Fruit fly (Drosophila melanogaster) whole organism, embryonic: ENCODE results near the gene Pfas.

Experiments used
- Adf1 ChIP-seq: fragments of 200-800 bp; sonication (Bioruptor generic); IDR thresholded peaks from 2 replicates; pipeline ENCODE4 v1.3.6; 2022; ENCODE audit warnings: missing biosample characterization, missing genetic modification characterization
- CG11456 ChIP-seq: fragments of 200-800 bp; sonication (Bioruptor generic); IDR thresholded peaks from 3 replicates; pipeline ENCODE4 v1.3.6; 2022; ENCODE audit warnings: missing biosample characterization, missing genetic modification characterization
- CG14441 ChIP-seq: fragments of 200-800 bp; sonication (Bioruptor generic); IDR thresholded peaks from 2 replicates; pipeline ENCODE4 v1.3.6; 2022; ENCODE audit warnings: missing biosample characterization, missing genetic modification characterization
- CG15696 ChIP-seq: fragments of 200-800 bp; sonication (Bioruptor generic); optimal IDR thresholded peaks from 2 replicates; lab custom pipeline; 2019; ENCODE audit warnings: missing biosample characterization, mild to moderate bottlenecking, missing genetic modification characterization, moderate library complexity
- CG1832 ChIP-seq: fragments of 200-800 bp; sonication (Bioruptor generic); optimal IDR thresholded peaks from 2 replicates; lab custom pipeline; 2017; ENCODE audit warnings: missing biosample characterization, mild to moderate bottlenecking, missing genetic modification characterization, inconsistent platforms
- CG2199 ChIP-seq: fragments of 200-800 bp; sonication (Bioruptor generic); IDR thresholded peaks from 3 replicates; pipeline ENCODE4 v1.3.6; 2022; ENCODE audit warnings: missing biosample characterization, missing genetic modification characterization
- CG2875 ChIP-seq: fragments of 200-800 bp; sonication (Bioruptor generic); optimal IDR thresholded peaks from 2 replicates; lab custom pipeline; 2017; ENCODE audit warnings: missing biosample characterization, mild to moderate bottlenecking, missing genetic modification characterization, missing genetic modification reagents
- CG31388 ChIP-seq: fragments of 200-800 bp; sonication (Bioruptor generic); optimal IDR thresholded peaks from 2 replicates; lab custom pipeline; 2016; ENCODE audit warnings: missing biosample characterization, missing genetic modification characterization
- CG32767 ChIP-seq: fragments of 200-800 bp; sonication (Bioruptor generic); IDR thresholded peaks from 2 replicates; pipeline ENCODE4 v1.3.6; 2022; ENCODE audit warnings: missing biosample characterization, missing genetic modification characterization
- CG32772 ChIP-seq: fragments of 200-800 bp; sonication (Bioruptor generic); IDR thresholded peaks from 2 replicates; pipeline ENCODE4 v1.3.6; 2022; ENCODE audit warnings: missing biosample characterization, missing genetic modification characterization
- CG3847 ChIP-seq: fragments of 200-800 bp; sonication (Bioruptor generic); IDR thresholded peaks from 2 replicates; pipeline ENCODE4 v1.3.6; 2022; ENCODE audit warnings: missing biosample characterization, missing genetic modification characterization
- CG4424 ChIP-seq: fragments of 200-800 bp; sonication (Bioruptor generic); optimal IDR thresholded peaks from 3 replicates; lab custom pipeline; 2016; ENCODE audit warnings: missing biosample characterization, missing genetic modification characterization
- CG6254 ChIP-seq: fragments of 200-800 bp; sonication (Bioruptor generic); optimal IDR thresholded peaks from 3 replicates; lab custom pipeline; 2017; ENCODE audit warnings: mild to moderate bottlenecking, missing biosample characterization, missing genetic modification reagents, missing genetic modification characterization
- CG6813 ChIP-seq: fragments of 200-800 bp; sonication (Bioruptor generic); optimal IDR thresholded peaks from 2 replicates; lab custom pipeline; 2017; ENCODE audit warnings: missing biosample characterization, missing genetic modification characterization, mild to moderate bottlenecking, moderate library complexity, missing genetic modification reagents
- CG8478 ChIP-seq: fragments of >200 bp; optimal IDR thresholded peaks from 2 replicates; lab custom pipeline; 2018
- Deaf1 ChIP-seq: fragments of 200-800 bp; optimal IDR thresholded peaks from 3 replicates; lab custom pipeline; 2019; ENCODE audit warnings: missing biosample characterization, mild to moderate bottlenecking, missing genetic modification characterization, moderate library complexity
- Dip3 ChIP-seq: fragments of 200-800 bp; sonication (Bioruptor generic); optimal IDR thresholded peaks from 3 replicates; lab custom pipeline; 2016; ENCODE audit warnings: missing biosample characterization, missing genetic modification characterization
- Doc3 ChIP-seq: fragments of 200-800 bp; sonication (Bioruptor generic); IDR thresholded peaks from 3 replicates; pipeline ENCODE4 v1.3.6; 2022; ENCODE audit warnings: missing biosample characterization, missing genetic modification characterization; ENCODE audit not compliant: partially characterized antibody
- Ets65A ChIP-seq: fragments of 200-800 bp; sonication (Bioruptor generic); peaks from one replicate; lab custom pipeline; 2016; ENCODE audit warnings: missing biosample characterization, missing genetic modification characterization
- Ets97D ChIP-seq: fragments of 200-800 bp; sonication (Bioruptor generic); optimal IDR thresholded peaks from 3 replicates; lab custom pipeline; 2016; ENCODE audit warnings: missing biosample characterization, missing genetic modification characterization
- Fer1 ChIP-seq: fragments of 200-800 bp; sonication (Bioruptor generic); optimal IDR thresholded peaks from 2 replicates; lab custom pipeline; 2017; ENCODE audit warnings: missing biosample characterization, mild to moderate bottlenecking, missing genetic modification characterization
- MBD-R2 ChIP-seq: fragments of 200-800 bp; sonication (Bioruptor generic); IDR thresholded peaks from 2 replicates; pipeline ENCODE4 v1.3.6; 2022; ENCODE audit warnings: missing biosample characterization, missing genetic modification characterization
- Med ChIP-seq: fragments of 200-800 bp; sonication (Bioruptor generic); peaks from one replicate; lab custom pipeline; 2016; ENCODE audit warnings: missing biosample characterization, missing genetic modification characterization, mild to moderate bottlenecking, inconsistent platforms, moderate library complexity
- Mrtf ChIP-seq: fragments of 200-800 bp; sonication (Bioruptor generic); IDR thresholded peaks from 3 replicates; pipeline ENCODE4 v1.3.6; 2022; ENCODE audit warnings: missing biosample characterization, missing genetic modification characterization
- Myb ChIP-seq: fragments of 200-800 bp; sonication (Bioruptor generic); optimal IDR thresholded peaks from 2 replicates; lab custom pipeline; 2016; ENCODE audit warnings: missing biosample characterization, missing genetic modification characterization
- Neu2 ChIP-seq: fragments of 200-800 bp; sonication (Bioruptor generic); optimal IDR thresholded peaks from 3 replicates; lab custom pipeline; 2016; ENCODE audit warnings: missing biosample characterization, missing genetic modification characterization, borderline replicate concordance
- Nf-YB ChIP-seq: fragments of 200-800 bp; sonication (Bioruptor generic); optimal IDR thresholded peaks from 3 replicates; lab custom pipeline; 2019; ENCODE audit warnings: missing biosample characterization, mild to moderate bottlenecking, missing genetic modification characterization, moderate library complexity
- Oaz ChIP-seq: fragments of 200-800 bp; sonication (Bioruptor generic); IDR thresholded peaks from 2 replicates; pipeline ENCODE4 v1.3.6; 2022; ENCODE audit warnings: missing biosample characterization, missing genetic modification characterization
- PHDP ChIP-seq: fragments of 200-800 bp; sonication (Bioruptor generic); optimal IDR thresholded peaks from 3 replicates; lab custom pipeline; 2018; ENCODE audit warnings: missing biosample characterization, mild to moderate bottlenecking, missing genetic modification characterization, moderate library complexity
- Poxn ChIP-seq: fragments of 200-800 bp; sonication (Bioruptor generic); IDR thresholded peaks from 2 replicates; pipeline ENCODE4 v1.3.6; 2022; ENCODE audit warnings: missing biosample characterization, missing genetic modification characterization
- amos ChIP-seq: fragments of 200-800 bp; sonication (Bioruptor generic); IDR thresholded peaks from 2 replicates; pipeline ENCODE4 v1.3.6; 2022; ENCODE audit warnings: missing biosample characterization, missing genetic modification characterization; ENCODE audit not compliant: partially characterized antibody
- br ChIP-seq: fragments of >200 bp; optimal IDR thresholded peaks from 2 replicates; lab custom pipeline; 2017
- chinmo ChIP-seq: fragments of 200-800 bp; sonication (Bioruptor generic); IDR thresholded peaks from 4 replicates; pipeline ENCODE4 v1.3.6; 2022; ENCODE audit warnings: missing biosample characterization, missing genetic modification characterization; ENCODE audit not compliant: partially characterized antibody
- dmrt11E ChIP-seq: fragments of 200-800 bp; sonication (Bioruptor generic); optimal IDR thresholded peaks from 3 replicates; lab custom pipeline; 2018; ENCODE audit warnings: missing biosample characterization, mild to moderate bottlenecking, missing genetic modification characterization, moderate library complexity
- ems ChIP-seq: fragments of 200-800 bp; sonication (Bioruptor generic); optimal IDR thresholded peaks from 3 replicates; lab custom pipeline; 2016; ENCODE audit warnings: missing biosample characterization, missing genetic modification characterization
- exex ChIP-seq: fragments of 200-800 bp; sonication (Bioruptor generic); optimal IDR thresholded peaks from 4 replicates; lab custom pipeline; 2018; ENCODE audit warnings: missing biosample characterization, mild to moderate bottlenecking, missing genetic modification characterization, moderate library complexity
- eyg ChIP-seq: fragments of 200-800 bp; sonication (Bioruptor generic); optimal IDR thresholded peaks from 3 replicates; lab custom pipeline; 2016; ENCODE audit warnings: missing biosample characterization, missing genetic modification characterization
- fd102C ChIP-seq: fragments of 200-800 bp; sonication (Bioruptor generic); optimal IDR thresholded peaks from 2 replicates; lab custom pipeline; 2018; ENCODE audit warnings: missing biosample characterization, mild to moderate bottlenecking, missing genetic modification characterization, moderate library complexity
- gcm ChIP-seq: fragments of 200-800 bp; sonication (Bioruptor generic); optimal IDR thresholded peaks from 2 replicates; lab custom pipeline; 2019; ENCODE audit warnings: missing biosample characterization, mild to moderate bottlenecking, missing genetic modification characterization, moderate library complexity
- grau ChIP-seq: fragments of 200-800 bp; optimal IDR thresholded peaks from 3 replicates; lab custom pipeline; 2019; ENCODE audit warnings: missing biosample characterization, mild to moderate bottlenecking, missing genetic modification characterization, moderate library complexity
- grn ChIP-seq: fragments of 200-800 bp; sonication (Bioruptor generic); optimal IDR thresholded peaks from 3 replicates; lab custom pipeline; 2017; ENCODE audit warnings: missing biosample characterization, missing genetic modification characterization
- h ChIP-seq: fragments of >200 bp; optimal IDR thresholded peaks from 2 replicates; lab custom pipeline; 2017
- hkb ChIP-seq, 2 experiments: fragments of 200-800 bp in 1 of 2; fragments of >200 bp in 1 of 2; sonication (Bioruptor generic) in 1 of 2; IDR thresholded peaks in 1 of 2; optimal IDR thresholded peaks in 1 of 2; 2 replicates each; pipeline versions ENCODE4 v1.3.6 to Lab custom; 2017 to 2022; ENCODE audit warnings: missing biosample characterization in 1 of 2, missing genetic modification characterization in 1 of 2
- klu ChIP-seq: fragments of 200-800 bp; sonication (Bioruptor generic); IDR thresholded peaks from 2 replicates; pipeline ENCODE4 v1.3.6; 2022; ENCODE audit warnings: missing biosample characterization, missing genetic modification characterization
- nom ChIP-seq: fragments of 200-800 bp; sonication (Bioruptor generic); optimal IDR thresholded peaks from 2 replicates; lab custom pipeline; 2017; ENCODE audit warnings: missing biosample characterization, missing genetic modification characterization, mild to moderate bottlenecking, moderate library complexity, missing genetic modification reagents
- pb ChIP-seq: fragments of 200-800 bp; sonication (Bioruptor generic); optimal IDR thresholded peaks from 3 replicates; lab custom pipeline; 2016; ENCODE audit warnings: missing biosample characterization, missing genetic modification characterization
- pum ChIP-seq: fragments of 200-800 bp; sonication (Bioruptor generic); optimal IDR thresholded peaks from 2 replicates; lab custom pipeline; 2016; ENCODE audit warnings: missing biosample characterization, missing genetic modification characterization
- sima ChIP-seq: fragments of 200-800 bp; sonication (Bioruptor generic); optimal IDR thresholded peaks from 2 replicates; lab custom pipeline; 2016; ENCODE audit warnings: missing biosample characterization, missing genetic modification characterization
- slou ChIP-seq: fragments of 200-800 bp; sonication (Bioruptor generic); optimal IDR thresholded peaks from 3 replicates; lab custom pipeline; 2016; ENCODE audit warnings: missing biosample characterization, missing genetic modification characterization
- sug ChIP-seq: fragments of 200-800 bp; optimal IDR thresholded peaks from 2 replicates; lab custom pipeline; 2019; ENCODE audit warnings: missing biosample characterization, mild to moderate bottlenecking, missing genetic modification characterization, moderate library complexity
- unpg ChIP-seq: fragments of 200-800 bp; sonication (Bioruptor generic); optimal IDR thresholded peaks from 3 replicates; lab custom pipeline; 2018; ENCODE audit warnings: missing biosample characterization, mild to moderate bottlenecking, missing genetic modification characterization, moderate library complexity
- wor ChIP-seq: fragments of 200-800 bp; sonication (Bioruptor generic); IDR thresholded peaks from 2 replicates; pipeline ENCODE4 v1.3.6; 2022; ENCODE audit warnings: missing biosample characterization, missing genetic modification characterization

Pfas gene

DNA sequence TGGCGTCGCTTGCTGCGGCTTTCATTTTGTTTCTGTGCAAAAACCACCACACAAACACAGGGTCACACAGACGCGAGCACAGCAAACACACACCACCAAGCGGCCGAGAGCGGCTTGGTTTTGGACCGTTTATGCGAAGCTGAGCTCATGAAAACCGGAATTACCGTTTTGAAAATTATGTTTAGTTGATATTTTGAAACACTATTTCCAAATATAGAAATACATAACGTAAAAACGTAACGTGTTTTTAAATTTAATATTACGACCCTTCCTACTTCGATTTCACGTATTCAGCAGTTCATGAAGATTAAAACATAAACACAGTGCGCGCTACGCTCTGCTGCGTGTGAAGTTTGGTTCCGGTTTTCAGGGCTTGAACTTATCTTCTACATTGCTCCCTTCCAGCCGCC is 5.4 kb upstream of the Pfas start (continued):
- TF ChIP-seq CG3847 (GFP tag; lab: Robert Waterston, UW) (peak; percentile 94), slou (GFP tag; lab: Kevin White, UChicago) (peak; percentile 72), Ets97D (GFP tag; lab: Kevin White, UChicago) (peak; percentile 85), Myb (GFP tag; lab: Kevin White, UChicago) (peak; percentile 78), Dip3 (peak; percentile 92), Neu2 (GFP tag; lab: Kevin White, UChicago) (peak; percentile 58), h (lab: Kevin White, UChicago) (no peak), amos (GFP tag; lab: Robert Waterston, UW) (no peak), Fer1 (GFP tag; lab: Kevin White, UChicago) (peak; percentile 99), CG32767 (peak; percentile 93), exex (tag; lab: Kevin White, UChicago) (peak; percentile 82), eyg (GFP tag; lab: Kevin White, UChicago) (peak; percentile 92), ems (GFP tag; lab: Kevin White, UChicago) (peak; percentile 95), CG6813 (GFP tag; lab: Kevin White, UChicago) (peak; percentile 98), CG1832 (GFP tag; lab: Kevin White, UChicago) (no peak), fd102C (GFP tag; lab: Kevin White, UChicago) (peak; percentile 64), unpg (GFP tag; lab: Kevin White, UChicago) (peak; percentile 98), klu (GFP tag; lab: Robert Waterston, UW) (peak; percentile 83), Adf1 (GFP tag; lab: Robert Waterston, UW) (peak; percentile 77), pum (peak; percentile 90), grn (GFP tag; lab: Kevin White, UChicago) (no peak), CG2199 (peak; percentile 89; the same call in 2 of the 3 replicates), Mrtf (GFP tag; lab: Robert Waterston, UW) (peak; percentile 94), Ets65A (GFP tag; lab: Kevin White, UChicago) (peak; percentile 99), dmrt11E (tag; lab: Kevin White, UChicago) (peak; percentile 96), Nf-YB (GFP tag; lab: Kevin White, UChicago) (peak; percentile 85), sima (peak; percentile 92), br (no peak), CG8478 (lab: Kevin White, UChicago) (peak; percentile 12), gcm (peak; percentile 97), CG4424 (peak; percentile 95), chinmo (GFP tag; lab: Robert Waterston, UW) (no peak), Poxn (GFP tag; lab: Robert Waterston, UW) (peak; percentile 76), sug (tag; lab: Kevin White, UChicago) (peak; percentile 96), Oaz (GFP tag; lab: Robert Waterston, UW) (peak; percentile 90), CG11456 (GFP tag; lab: Robert Waterston, UW) (peak; percentile 93), Doc3 (GFP tag; lab: Robert Waterston, UW) (no peak), CG6254 (GFP tag; lab: Kevin White, UChicago) (peak; percentile 95), pb (peak; percentile 93), Med (GFP tag; lab: Kevin White, UChicago) (peak; percentile 100), hkb (optimal IDR thresholded peaks at IDR 0.05; lab: Kevin White, UChicago) (no peak), hkb (GFP tag; IDR thresholded peaks at IDR 0.05; lab: Robert Waterston, UW) (peak; percentile 99), PHDP (tag; lab: Kevin White, UChicago) (peak; percentile 99), Deaf1 (tag; lab: Kevin White, UChicago) (peak; percentile 84), CG14441 (GFP tag; lab: Robert Waterston, UW) (peak; percentile 88), CG15696 (tag; lab: Kevin White, UChicago) (peak; percentile 89), MBD-R2 (GFP tag; lab: Robert Waterston, UW) (peak; percentile 86), wor (peak; percentile 91), nom (peak; percentile 93), CG2875 (peak; percentile 92), grau (tag; lab: Kevin White, UChicago) (peak; percentile 96), CG32772 (GFP tag; lab: Robert Waterston, UW) (peak; percentile 72), CG31388 (GFP tag; lab: Kevin White, UChicago) (peak; percentile 71)
